Fruit fly (Drosophila melanogaster): ENCODE measurements around the gene fzr.

fzr gene

dm6 chrX:4666650-4667360 lies 12.5 kb downstream of the fzr start, which contains the start of gene CG3009 (continued):
- TF ChIP-seq usp (GFP tag; optimal IDR thresholded peaks at IDR 0.05) (no peak), cato (GFP tag; optimal IDR thresholded peaks at IDR 0.05; ENCODE audit: borderline replicate concordance) (peak; percentile 93), Usf (GFP tag; optimal IDR thresholded peaks at IDR 0.05) (peak; percentile 93), CG11093 (GFP tag; IDR thresholded peaks at IDR 0.05) (peak; percentile 95), zf30C (GFP tag; optimal IDR thresholded peaks at IDR 0.05) (peak; percentile 16), Poxn (GFP tag; IDR thresholded peaks at IDR 0.05) (peak; percentile 95), CG11723 (GFP tag; optimal IDR thresholded peaks at IDR 0.05) (peak; percentile 96), bcd (GFP tag; optimal IDR thresholded peaks at IDR 0.05) (peak; percentile 98), CG3847 (GFP tag; IDR thresholded peaks at IDR 0.05) (peak; percentile 98), row (GFP tag; IDR thresholded peaks at IDR 0.05) (peak; percentile 99), Scr (GFP tag; IDR thresholded peaks at IDR 0.05; ENCODE audit: partially characterized antibody) (no peak), Atf-2 (GFP tag; optimal IDR thresholded peaks at IDR 0.05) (peak; percentile 97), CG16863 (GFP tag; optimal IDR thresholded peaks at IDR 0.05) (peak; percentile 97), BEAF-32 (GFP tag; optimal IDR thresholded peaks at IDR 0.05) (peak; percentile 27), CG30403 (GFP tag; optimal IDR thresholded peaks at IDR 0.05) (peak; percentile 98), CG10462 (GFP tag; optimal IDR thresholded peaks at IDR 0.05) (peak; percentile 94), CG12744 (GFP tag; optimal IDR thresholded peaks at IDR 0.05) (peak; percentile 97), hkb (optimal IDR thresholded peaks at IDR 0.05) (peak; percentile 38), hkb (GFP tag; IDR thresholded peaks at IDR 0.05) (peak; percentile 99), vfl (GFP tag; optimal IDR thresholded peaks at IDR 0.05) (peak; percentile 96), Mad (GFP tag; optimal IDR thresholded peaks at IDR 0.05) (peak; percentile 98), pan (optimal IDR thresholded peaks at IDR 0.05) (no peak), pan (GFP tag; optimal IDR thresholded peaks at IDR 0.05 in 1 of 2, IDR thresholded peaks at IDR 0.05 in 1 of 2) (peak in 1 of 2 experiments; percentile 98), CG6654 (GFP tag; optimal IDR thresholded peaks at IDR 0.05) (peak; percentile 89), CG7987 (GFP tag; optimal IDR thresholded peaks at IDR 0.05) (peak; percentile 94), CG3065 (GFP tag; optimal IDR thresholded peaks at IDR 0.05) (peak; percentile 98), Sox100B (GFP tag; optimal IDR thresholded peaks at IDR 0.05) (peak; percentile 95), otp (GFP tag; IDR thresholded peaks at IDR 0.05) (peak; percentile 95), Sry-β (GFP tag; optimal IDR thresholded peaks at IDR 0.05) (peak; percentile 28), CG2129 (GFP tag; IDR thresholded peaks at IDR 0.05; ENCODE audit: partially characterized antibody) (no peak), luna (GFP tag; optimal IDR thresholded peaks at IDR 0.05) (peak; percentile 95), CG7786 (GFP tag; optimal IDR thresholded peaks at IDR 0.05) (peak; percentile 98), grau (tag; optimal IDR thresholded peaks at IDR 0.05) (peak; percentile 96), CG30020 (tag; optimal IDR thresholded peaks at IDR 0.05) (peak; percentile 72), CG6683 (GFP tag; optimal IDR thresholded peaks at IDR 0.05) (peak; percentile 95), gsb-n (tag; optimal IDR thresholded peaks at IDR 0.05) (peak; percentile 89), Ssrp (tag; optimal IDR thresholded peaks at IDR 0.05) (peak; percentile 93), CkIIα-i1 (GFP tag; IDR thresholded peaks at IDR 0.05) (peak; percentile 90), CG3281 (GFP tag; optimal IDR thresholded peaks at IDR 0.05) (peak; percentile 98), CG13894 (tag; optimal IDR thresholded peaks at IDR 0.05) (peak; percentile 96), CG30431 (GFP tag; optimal IDR thresholded peaks at IDR 0.05) (peak; percentile 93), Deaf1 (tag; optimal IDR thresholded peaks at IDR 0.05) (peak; percentile 88), nau (GFP tag; optimal IDR thresholded peaks at IDR 0.05) (peak; percentile 96), en (GFP tag; optimal IDR thresholded peaks at IDR 0.05) (peak; percentile 95), tll (GFP tag; optimal IDR thresholded peaks at IDR 0.05) (peak in 1 of 2 experiments; percentile 5), CG13624 (GFP tag; optimal IDR thresholded peaks at IDR 0.05) (peak; percentile 98), trem (tag; optimal IDR thresholded peaks at IDR 0.05) (peak; percentile 89)
